Worm (Caenorhabditis elegans) whole organism, L2 larva: ENCODE data around the gene fbxl-3.

Experiments used
- C34F6.9 ChIP-seq: fragments of 150-350 bp; optimal IDR thresholded peaks from 2 replicates; lab custom pipeline; 2014; ENCODE audit warnings: missing biosample characterization, missing genetic modification characterization
- F13H6.1 ChIP-seq: sonication (generic microtip); optimal IDR thresholded peaks from 2 replicates; lab custom pipeline; 2016; ENCODE audit warnings: missing genetic modification characterization, missing compliant biosample characterization
- Y55F3AM.14 ChIP-seq: fragments of 200-800 bp; sonication (Bioruptor generic); optimal IDR thresholded peaks from 2 replicates; lab custom pipeline; 2018; ENCODE audit warnings: mild to moderate bottlenecking, missing genetic modification characterization, missing compliant biosample characterization
- ZK546.5 ChIP-seq: sonication (generic microtip); optimal IDR thresholded peaks from 2 replicates; lab custom pipeline; 2017; ENCODE audit warnings: missing biosample characterization, missing genetic modification characterization
- alr-1 ChIP-seq: fragments of 150-350 bp; optimal IDR thresholded peaks from 2 replicates; lab custom pipeline; 2014; ENCODE audit warnings: missing biosample characterization, missing genetic modification characterization
- aly-2 ChIP-seq: fragments of 150-350 bp; optimal IDR thresholded peaks from 2 replicates; lab custom pipeline; 2014; ENCODE audit warnings: missing biosample characterization, missing genetic modification characterization
- ama-1 ChIP-seq: fragments of 150-350 bp; optimal IDR thresholded peaks from 2 replicates; lab custom pipeline; 2018; ENCODE audit warnings: inconsistent platforms
- blmp-1 ChIP-seq: sonication (generic microtip); optimal IDR thresholded peaks from 2 replicates; lab custom pipeline; 2017; ENCODE audit warnings: missing genetic modification characterization, mild to moderate bottlenecking, missing compliant biosample characterization, antibody characterized with exemption, moderate library complexity; ENCODE audit not compliant: insufficient read depth
- ceh-16 ChIP-seq: fragments of 150-350 bp; optimal IDR thresholded peaks from 2 replicates; lab custom pipeline; 2014; ENCODE audit warnings: missing biosample characterization, missing genetic modification characterization
- ceh-82 ChIP-seq: fragments of 150-350 bp; optimal IDR thresholded peaks from 2 replicates; lab custom pipeline; 2014; ENCODE audit warnings: missing biosample characterization, missing genetic modification characterization
- crh-2 ChIP-seq: sonication (generic microtip); optimal IDR thresholded peaks from 2 replicates; lab custom pipeline; 2017; ENCODE audit warnings: missing biosample characterization, missing genetic modification characterization
- dmd-4 ChIP-seq: sonication (generic microtip); optimal IDR thresholded peaks from 2 replicates; lab custom pipeline; 2017; ENCODE audit warnings: missing biosample characterization, missing genetic modification characterization
- egl-27 ChIP-seq: sonication (generic microtip); optimal IDR thresholded peaks from 3 replicates; lab custom pipeline; 2017; ENCODE audit warnings: missing biosample characterization, missing genetic modification reagents, missing genetic modification characterization
- elt-1 ChIP-seq: fragments of 150-350 bp; optimal IDR thresholded peaks from 2 replicates; lab custom pipeline; 2014; ENCODE audit warnings: missing biosample characterization, missing genetic modification characterization
- elt-3 ChIP-seq: sonication (generic microtip); optimal IDR thresholded peaks from 2 replicates; lab custom pipeline; 2017; ENCODE audit warnings: missing biosample characterization, missing genetic modification characterization
- fos-1 ChIP-seq: fragments of 150-350 bp; optimal IDR thresholded peaks from 2 replicates; lab custom pipeline; 2014; ENCODE audit warnings: missing biosample characterization, missing genetic modification characterization
- gmeb-1 ChIP-seq: fragments of 150-350 bp; optimal IDR thresholded peaks from 2 replicates; lab custom pipeline; 2014; ENCODE audit warnings: missing biosample characterization, missing genetic modification characterization
- lin-11 ChIP-seq: fragments of 150-350 bp; sonication (generic microtip); optimal IDR thresholded peaks from 2 replicates; lab custom pipeline; 2014; ENCODE audit warnings: missing biosample characterization, missing genetic modification characterization, inconsistent platforms, mixed read lengths
- lin-13 ChIP-seq: fragments of 150-350 bp; optimal IDR thresholded peaks from 2 replicates; lab custom pipeline; 2014; ENCODE audit warnings: missing biosample characterization, missing genetic modification reagents, missing genetic modification characterization
- lin-39 ChIP-seq: fragments of 150-350 bp; optimal IDR thresholded peaks from 2 replicates; lab custom pipeline; 2014; ENCODE audit warnings: missing biosample characterization, missing genetic modification reagents, missing genetic modification characterization
- lsy-2 ChIP-seq, 2 experiments: fragments of 150-350 bp in 1 of 2; sonication (generic microtip) in 1 of 2; optimal IDR thresholded peaks; 2 replicates each; lab custom pipeline; 2014 to 2017; ENCODE audit warnings: missing biosample characterization in 2 of 2, missing genetic modification characterization in 2 of 2
- mab-5 ChIP-seq: fragments of 150-350 bp; optimal IDR thresholded peaks from 2 replicates; lab custom pipeline; 2014; ENCODE audit warnings: missing biosample characterization, missing genetic modification characterization
- mbf-1 ChIP-seq: sonication (generic microtip); optimal IDR thresholded peaks from 2 replicates; lab custom pipeline; 2017; ENCODE audit warnings: missing biosample characterization, missing genetic modification characterization
- nhr-10 ChIP-seq: sonication (generic microtip); optimal IDR thresholded peaks from 2 replicates; lab custom pipeline; 2017; ENCODE audit warnings: missing biosample characterization, missing genetic modification characterization
- nhr-11 ChIP-seq: fragments of 150-350 bp; optimal IDR thresholded peaks from 2 replicates; lab custom pipeline; 2014; ENCODE audit warnings: missing biosample characterization, missing genetic modification characterization
- nhr-12 ChIP-seq: fragments of 150-350 bp; optimal IDR thresholded peaks from 2 replicates; lab custom pipeline; 2014; ENCODE audit warnings: missing biosample characterization, missing genetic modification characterization
- nhr-129 ChIP-seq: fragments of 150-350 bp; optimal IDR thresholded peaks from 2 replicates; lab custom pipeline; 2014; ENCODE audit warnings: missing biosample characterization, missing genetic modification characterization
- nhr-21 ChIP-seq: fragments of 150-350 bp; optimal IDR thresholded peaks from 2 replicates; lab custom pipeline; 2014; ENCODE audit warnings: missing biosample characterization, missing genetic modification characterization
- nhr-23 ChIP-seq: fragments of 150-350 bp; optimal IDR thresholded peaks from 2 replicates; lab custom pipeline; 2014; ENCODE audit warnings: missing biosample characterization, missing genetic modification reagents, missing genetic modification characterization
- nhr-25 ChIP-seq: fragments of 150-350 bp; sonication (generic microtip); optimal IDR thresholded peaks from 3 replicates; lab custom pipeline; 2014; ENCODE audit warnings: missing biosample characterization, missing genetic modification characterization
- nhr-77 ChIP-seq: fragments of 150-350 bp; optimal IDR thresholded peaks from 2 replicates; lab custom pipeline; 2014; ENCODE audit warnings: missing biosample characterization, missing genetic modification characterization
- peb-1 ChIP-seq: fragments of 150-350 bp; optimal IDR thresholded peaks from 2 replicates; lab custom pipeline; 2014; ENCODE audit warnings: missing biosample characterization, missing genetic modification characterization
- sem-4 ChIP-seq: fragments of 150-350 bp; optimal IDR thresholded peaks from 2 replicates; lab custom pipeline; 2014; ENCODE audit warnings: missing biosample characterization, missing genetic modification reagents, missing genetic modification characterization
- skn-1 ChIP-seq: sonication (generic microtip); optimal IDR thresholded peaks from 2 replicates; lab custom pipeline; 2017; ENCODE audit warnings: missing biosample characterization, missing genetic modification characterization
- sma-3 ChIP-seq: sonication (generic microtip); optimal IDR thresholded peaks from 2 replicates; lab custom pipeline; 2016; ENCODE audit warnings: missing genetic modification reagents, missing genetic modification characterization, missing compliant biosample characterization
- sma-9 ChIP-seq, 2 experiments: fragments of 150-350 bp in 1 of 2; sonication (generic microtip) in 1 of 2; optimal IDR thresholded peaks; 2 replicates each; lab custom pipeline; 2014 to 2016; ENCODE audit warnings: missing genetic modification characterization in 2 of 2, mild to moderate bottlenecking in 1 of 2, missing biosample characterization in 1 of 2, missing compliant biosample characterization in 1 of 2, missing genetic modification reagents in 1 of 2, moderate library complexity in 1 of 2
- snpc-4 ChIP-seq: fragments of 150-350 bp; optimal IDR thresholded peaks from 2 replicates; lab custom pipeline; 2014; ENCODE audit warnings: missing biosample characterization, missing genetic modification characterization
- unc-39 ChIP-seq: fragments of 150-350 bp; optimal IDR thresholded peaks from 2 replicates; lab custom pipeline; 2014; ENCODE audit warnings: missing biosample characterization, missing genetic modification characterization
- unc-55 ChIP-seq: fragments of 150-350 bp; sonication (generic microtip); optimal IDR thresholded peaks from 3 replicates; lab custom pipeline; 2014; ENCODE audit warnings: missing biosample characterization, missing genetic modification reagents, missing genetic modification characterization
- unc-62 ChIP-seq: fragments of 150-350 bp; optimal IDR thresholded peaks from 2 replicates; lab custom pipeline; 2014; ENCODE audit warnings: missing biosample characterization, missing genetic modification reagents, missing genetic modification characterization
- zag-1 ChIP-seq: fragments of 150-350 bp; optimal IDR thresholded peaks from 2 replicates; lab custom pipeline; 2014; ENCODE audit warnings: missing biosample characterization, missing genetic modification characterization
- ztf-1 ChIP-seq: fragments of 200-800 bp; sonication (Bioruptor generic); conservative IDR thresholded peaks from 2 replicates; pipeline ENCODE4 v1.3.6; 2022; ENCODE audit warnings: missing genetic modification characterization, missing compliant biosample characterization
- ztf-11 ChIP-seq: sonication (generic microtip); optimal IDR thresholded peaks from 2 replicates; lab custom pipeline; 2017; ENCODE audit warnings: missing biosample characterization, missing genetic modification characterization
- ztf-4 ChIP-seq: fragments of 150-350 bp; optimal IDR thresholded peaks from 2 replicates; lab custom pipeline; 2014; ENCODE audit warnings: missing biosample characterization, missing genetic modification characterization

fbxl-3 gene

ce11 chrII:5429522-5430257, 31.0 kb upstream of the fbxl-3 start, which contains the start of the genes F07F6.4 and F07F6.2:
Gene F07F6.4, minus strand, starts transcription at chrII:5429572.
Gene F07F6.2, plus strand, starts transcription at chrII:5430207.
- no peak for TF ChIP-seq unc-39 (tag; lab: Kevin White, UChicago)
- TF ChIP-seq crh-2: peak; percentile 88
- TF ChIP-seq ama-1 (lab: Kevin White, UChicago): no peak
- no peak for TF ChIP-seq elt-3 (tag; lab: Kevin White, UChicago)
- no peak for TF ChIP-seq mab-5 (tag; lab: Kevin White, UChicago)
- peak in 1 of 2 experiments; percentile 58 for TF ChIP-seq lsy-2 (tag; optimal IDR thresholded peaks at IDR 0.05; lab: Kevin White, UChicago)
- TF ChIP-seq zag-1 (tag; lab: Kevin White, UChicago): no peak
- peak; percentile 8 for TF ChIP-seq nhr-129 (tag; lab: Kevin White, UChicago)
- peak; percentile 59 for TF ChIP-seq C34F6.9 (tag; lab: Kevin White, UChicago)
- TF ChIP-seq nhr-25 (tag; lab: Kevin White, UChicago): no peak
- TF ChIP-seq lin-13: peak; percentile 5
- no peak for TF ChIP-seq F13H6.1
- TF ChIP-seq ceh-16: no peak

ce11 chrII:5426470-5426869, 27.8 kb upstream of the fbxl-3 start:
- TF ChIP-seq alr-1 (tag; lab: Kevin White, UChicago) (no peak), sem-4 (tag; lab: Kevin White, UChicago) (no peak), crh-2 (no peak), fos-1 (tag; lab: Kevin White, UChicago) (no peak), nhr-11 (tag; lab: Kevin White, UChicago) (no peak), mab-5 (tag; lab: Kevin White, UChicago) (no peak), unc-55 (no peak), unc-62 (GFP tag; lab: Kevin White, UChicago) (no peak), nhr-129 (tag; lab: Kevin White, UChicago) (no peak), nhr-77 (no peak), peb-1 (no peak), C34F6.9 (tag; lab: Kevin White, UChicago) (no peak), lin-39 (no peak), Y55F3AM.14 (GFP tag; lab: Kevin White, UChicago) (no peak), ztf-1 (GFP tag; lab: Robert Waterston, UW) (no peak)
- TF ChIP-seq, all 48 proteins: peak for 0

- TF ChIP-seq lin-11 (tag; lab: Kevin White, UChicago): no peak
- no peak for TF ChIP-seq sem-4 (tag; lab: Kevin White, UChicago)
- no peak for TF ChIP-seq elt-1 (tag; lab: Kevin White, UChicago)
- TF ChIP-seq fos-1 (tag; lab: Kevin White, UChicago): peak; percentile 63
- no peak for TF ChIP-seq nhr-10 (tag; lab: Kevin White, UChicago)
- no peak for TF ChIP-seq unc-62 (GFP tag; lab: Kevin White, UChicago)
- no peak for TF ChIP-seq egl-27 (tag; lab: Kevin White, UChicago)
- no peak for TF ChIP-seq elt-3 (tag; lab: Kevin White, UChicago)
- no peak for TF ChIP-seq ZK546.5 (tag; lab: Kevin White, UChicago)
- peak; percentile 69 for TF ChIP-seq nhr-25 (tag; lab: Kevin White, UChicago)
- no peak for TF ChIP-seq ztf-4 (tag; lab: Kevin White, UChicago)
- TF ChIP-seq mbf-1: no peak
- peak; percentile 27 for TF ChIP-seq sma-9 (GFP tag; optimal IDR thresholded peaks at IDR 0.05; lab: Kevin White, UChicago)
- TF ChIP-seq sma-9 (tag; optimal IDR thresholded peaks at IDR 0.05; lab: Kevin White, UChicago): no peak
- TF ChIP-seq Y55F3AM.14 (GFP tag; lab: Kevin White, UChicago): no peak
- no peak for TF ChIP-seq unc-39 (tag; lab: Kevin White, UChicago)
- TF ChIP-seq nhr-23 (tag; lab: Kevin White, UChicago): no peak
- peak; percentile 38 for TF ChIP-seq F13H6.1
- no peak for TF ChIP-seq nhr-11 (tag; lab: Kevin White, UChicago)
- no peak for TF ChIP-seq lin-13
- no peak for TF ChIP-seq nhr-77
- no peak for TF ChIP-seq nhr-12 (tag; lab: Kevin White, UChicago)
- no peak for TF ChIP-seq nhr-21
- no peak for TF ChIP-seq skn-1
- no peak for TF ChIP-seq mab-5 (tag; lab: Kevin White, UChicago)
- TF ChIP-seq crh-2: peak; percentile 76
- no peak for TF ChIP-seq peb-1
- TF ChIP-seq lsy-2 (tag; optimal IDR thresholded peaks at IDR 0.05; lab: Kevin White, UChicago): peak in 1 of 2 experiments; percentile 71
- no peak for TF ChIP-seq aly-2 (tag; lab: Kevin White, UChicago)
- TF ChIP-seq ama-1 (lab: Kevin White, UChicago): peak; percentile 28
- TF ChIP-seq ceh-82 (tag; lab: Kevin White, UChicago): no peak
- TF ChIP-seq blmp-1 (tag; lab: Kevin White, UChicago): no peak
- TF ChIP-seq ztf-11 (tag; lab: Kevin White, UChicago): no peak
- no peak for TF ChIP-seq ztf-1 (GFP tag; lab: Robert Waterston, UW)
- no peak for TF ChIP-seq dmd-4 (tag; lab: Kevin White, UChicago)
- TF ChIP-seq unc-55: no peak
- TF ChIP-seq zag-1 (tag; lab: Kevin White, UChicago): no peak
- no peak for TF ChIP-seq snpc-4 (tag; lab: Kevin White, UChicago)
- no peak for TF ChIP-seq alr-1 (tag; lab: Kevin White, UChicago)
- no peak for TF ChIP-seq ceh-16
- no peak for TF ChIP-seq gmeb-1 (tag; lab: Kevin White, UChicago)
- TF ChIP-seq sma-3 (GFP tag; lab: Kevin White, UChicago): no peak
- TF ChIP-seq nhr-129 (tag; lab: Kevin White, UChicago): peak; percentile 92
- peak; percentile 79 for TF ChIP-seq C34F6.9 (tag; lab: Kevin White, UChicago)
Measured at ce11 chrII:5426054-5426453, 27.4 kb upstream of the fbxl-3 start.
